Fruit fly (Drosophila melanogaster): ENCODE measurements around the gene CG17746.

The CG17746 gene

DNA sequence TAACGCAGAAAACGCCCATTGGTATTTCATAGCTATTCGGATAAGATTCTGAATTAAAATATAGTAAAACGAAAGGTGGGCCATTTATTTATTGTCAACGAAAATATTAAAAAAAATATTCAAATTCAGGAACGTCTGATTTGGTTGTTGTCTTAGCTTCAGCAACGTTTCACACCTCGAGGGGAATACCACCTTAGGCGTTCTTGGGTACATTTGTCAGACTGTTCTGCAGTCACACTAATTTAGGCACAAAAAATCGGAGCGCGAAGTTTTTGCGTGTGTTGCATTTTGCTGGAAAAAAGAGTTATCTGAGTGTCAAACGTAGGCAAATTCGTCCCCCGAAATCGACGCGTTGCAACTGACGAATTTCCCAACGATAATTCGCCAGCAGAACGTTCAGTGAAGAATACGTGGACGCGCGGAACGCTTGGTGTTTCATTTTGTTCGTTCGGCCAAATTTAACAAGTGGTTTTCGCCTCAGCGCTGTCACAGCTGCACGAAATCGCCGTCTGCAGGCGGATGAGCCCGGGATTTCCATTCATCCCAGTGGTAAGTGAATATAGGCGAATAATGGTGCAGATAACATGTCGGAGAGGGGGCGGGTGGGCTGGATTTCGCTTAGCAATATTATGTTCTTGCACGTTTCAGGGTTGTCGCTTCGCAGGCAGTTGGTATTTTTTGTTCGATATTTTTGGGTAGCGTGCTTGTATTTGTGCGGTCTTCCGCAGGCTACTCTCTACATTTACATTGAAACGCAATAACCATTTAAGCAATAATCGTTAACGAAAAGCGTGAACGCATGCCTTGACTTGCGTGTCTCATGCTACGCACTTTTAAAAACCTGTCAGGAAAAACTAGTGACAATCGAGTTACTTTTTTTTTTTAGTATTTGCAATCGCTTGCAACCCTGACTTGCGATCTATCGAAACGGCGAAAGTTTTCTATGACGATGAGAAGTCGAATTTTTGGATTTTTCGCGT is 14.3 kb downstream of the CG17746 start, which contains the start of gene Larp4B (continued):
- no peak for TF ChIP-seq CG18262 (tag; optimal IDR thresholded peaks at IDR 0.05)
- TF ChIP-seq sqz (GFP tag; optimal IDR thresholded peaks at IDR 0.05), result peak; percentile 77
- peak; percentile 23; the same call in 1 of the 2 replicates for TF ChIP-seq MBD-R2 (GFP tag; IDR thresholded peaks at IDR 0.05)
- TF ChIP-seq CG11247 (GFP tag; IDR thresholded peaks at IDR 0.05), result no peak
- TF ChIP-seq Pdp1 (GFP tag; optimal IDR thresholded peaks at IDR 0.05), result peak in 1 of 2 experiments; percentile 30
- TF ChIP-seq CG10147 (GFP tag; optimal IDR thresholded peaks at IDR 0.05), result peak; percentile 22
- no peak for TF ChIP-seq Hr39 (optimal IDR thresholded peaks at IDR 0.05)
- TF ChIP-seq Lpt (GFP tag; optimal IDR thresholded peaks at IDR 0.05), result no peak
- peak; percentile 38 for TF ChIP-seq grau (tag; optimal IDR thresholded peaks at IDR 0.05)
- TF ChIP-seq CG14014 (GFP tag; IDR thresholded peaks at IDR 0.05), result 0 out of 2 replicates have a peak, but pooled peaks have one; percentile 27
- TF ChIP-seq CrebB (tag; optimal IDR thresholded peaks at IDR 0.05), result no peak
- no peak for TF ChIP-seq CG1602 (GFP tag; optimal IDR thresholded peaks at IDR 0.05)
- TF ChIP-seq en (GFP tag; optimal IDR thresholded peaks at IDR 0.05), result no peak
- no peak for TF ChIP-seq CG5245 (GFP tag; optimal IDR thresholded peaks at IDR 0.05)
- TF ChIP-seq CG16779 (GFP tag; IDR thresholded peaks at IDR 0.05), result no peak
- TF ChIP-seq gcm2 (GFP tag; optimal IDR thresholded peaks at IDR 0.05), result no peak
- TF ChIP-seq crp (GFP tag; optimal IDR thresholded peaks at IDR 0.05), result peak in 1 of 2 experiments; percentile 40
- TF ChIP-seq ttk (GFP tag; IDR thresholded peaks at IDR 0.05), result no peak
- no peak for TF ChIP-seq org-1 (GFP tag; optimal IDR thresholded peaks at IDR 0.05)
- no peak for TF ChIP-seq her (GFP tag; optimal IDR thresholded peaks at IDR 0.05)
- TF ChIP-seq pan (optimal IDR thresholded peaks at IDR 0.05), result no peak
- no peak for TF ChIP-seq pan (GFP tag; optimal IDR thresholded peaks at IDR 0.05 in 1 of 2, IDR thresholded peaks at IDR 0.05 in 1 of 2)
- no peak for TF ChIP-seq CG1024 (GFP tag; IDR thresholded peaks at IDR 0.05)
- TF ChIP-seq cato (GFP tag; optimal IDR thresholded peaks at IDR 0.05; ENCODE audit: borderline replicate concordance), result no peak
- no peak for TF ChIP-seq H2.0 (GFP tag; IDR thresholded peaks at IDR 0.05)
- peak; percentile 41 for TF ChIP-seq Hmr (GFP tag; optimal IDR thresholded peaks at IDR 0.05)
- no peak for TF ChIP-seq tna (GFP tag; IDR thresholded peaks at IDR 0.05; ENCODE audit: partially characterized antibody)
- TF ChIP-seq Bgb (GFP tag; IDR thresholded peaks at IDR 0.05; ENCODE audit: partially characterized antibody), result no peak
- TF ChIP-seq crc (GFP tag; optimal IDR thresholded peaks at IDR 0.05), result no peak
- no peak for TF ChIP-seq fd3F (GFP tag; optimal IDR thresholded peaks at IDR 0.05)
- peak; percentile 22 for TF ChIP-seq Max (GFP tag; optimal IDR thresholded peaks at IDR 0.05)
- TF ChIP-seq CG17912 (GFP tag; optimal IDR thresholded peaks at IDR 0.05), result no peak
- no peak for TF ChIP-seq CG4820 (GFP tag; optimal IDR thresholded peaks at IDR 0.05)
- no peak for TF ChIP-seq tap (tag; optimal IDR thresholded peaks at IDR 0.05)
- peak; percentile 55 for TF ChIP-seq CG34224 (GFP tag; IDR thresholded peaks at IDR 0.05; ENCODE audit: partially characterized antibody)
- peak; percentile 46 for TF ChIP-seq CG9437 (GFP tag; optimal IDR thresholded peaks at IDR 0.05)
- peak; percentile 16 for TF ChIP-seq caup (GFP tag; optimal IDR thresholded peaks at IDR 0.05; ENCODE audit: severe bottlenecking)
- peak; percentile 19 for TF ChIP-seq CG2712 (tag; optimal IDR thresholded peaks at IDR 0.05)
- no peak for TF ChIP-seq CG13123 (GFP tag; optimal IDR thresholded peaks at IDR 0.05)
- TF ChIP-seq CG11085 (GFP tag; IDR thresholded peaks at IDR 0.05), result no peak
- no peak for TF ChIP-seq ara (GFP tag; IDR thresholded peaks at IDR 0.05)
- peak; percentile 62 for TF ChIP-seq MESR4 (GFP tag; optimal IDR thresholded peaks at IDR 0.05)
- no peak for TF ChIP-seq sima (GFP tag; optimal IDR thresholded peaks at IDR 0.05)
- TF ChIP-seq lbe (GFP tag; optimal IDR thresholded peaks at IDR 0.05), result peak; percentile 40
- TF ChIP-seq CG2120 (GFP tag; optimal IDR thresholded peaks at IDR 0.05), result peak; percentile 48
- TF ChIP-seq sisA (GFP tag; IDR thresholded peaks at IDR 0.05), result no peak
- TF ChIP-seq tio (GFP tag; optimal IDR thresholded peaks at IDR 0.05), result no peak
- TF ChIP-seq Lhr (GFP tag; optimal IDR thresholded peaks at IDR 0.05), result peak; percentile 78
- TF ChIP-seq TFAM (GFP tag; optimal IDR thresholded peaks at IDR 0.05), result no peak

Measured in whole organism, embryonic.